Fruit fly (Drosophila melanogaster) whole organism, prepupa: ENCODE data around the gene CG12502.
A peak's percentile ranks its signal among the peaks of the same experiment; 100 is the strongest.
"Not testable (repeated sequence)": the region's sequence is repeated elsewhere in the genome, so short reads cannot be mapped to it uniquely, and the experiment has no call there.

Source experiments
- Blimp-1 ChIP-seq: fragments of 200-800 bp; sonication (Bioruptor generic); optimal IDR thresholded peaks from 3 replicates; lab custom pipeline; 2017; ENCODE audit warnings: missing biosample characterization, missing genetic modification characterization, mild to moderate bottlenecking, moderate library complexity, missing genetic modification reagents
- CG10631 ChIP-seq: fragments of 200-800 bp; sonication (Bioruptor generic); optimal IDR thresholded peaks from 2 replicates; lab custom pipeline; 2016; ENCODE audit warnings: missing biosample characterization, missing genetic modification characterization
- CG11294 ChIP-seq: fragments of 200-800 bp; sonication (Bioruptor generic); IDR thresholded peaks from 2 replicates; pipeline ENCODE4 v1.3.6; 2022; ENCODE audit warnings: missing biosample characterization, missing genetic modification characterization
- CG11762 ChIP-seq: fragments of 200-800 bp; sonication (Bioruptor generic); optimal IDR thresholded peaks from 3 replicates; lab custom pipeline; 2016; ENCODE audit warnings: missing biosample characterization, missing genetic modification characterization; ENCODE audit not compliant: insufficient read depth
- CG11902 ChIP-seq: fragments of 200-800 bp; sonication (Bioruptor generic); optimal IDR thresholded peaks from 3 replicates; lab custom pipeline; 2016; ENCODE audit warnings: missing biosample characterization, missing genetic modification characterization
- CG15336 ChIP-seq: fragments of 200-800 bp; sonication (Bioruptor generic); IDR thresholded peaks from 2 replicates; pipeline ENCODE4 v1.3.6; 2022; ENCODE audit warnings: missing biosample characterization, missing genetic modification characterization
- CG1621 ChIP-seq: fragments of 200-800 bp; sonication (Bioruptor generic); optimal IDR thresholded peaks from 3 replicates; lab custom pipeline; 2018; ENCODE audit warnings: missing biosample characterization, mild to moderate bottlenecking, missing genetic modification characterization
- CG16779 ChIP-seq: fragments of 200-800 bp; sonication (Bioruptor generic); optimal IDR thresholded peaks from 3 replicates; lab custom pipeline; 2017; ENCODE audit warnings: missing biosample characterization, mild to moderate bottlenecking, missing genetic modification characterization
- CG3032 ChIP-seq: fragments of 200-800 bp; optimal IDR thresholded peaks from 2 replicates; lab custom pipeline; 2019; ENCODE audit warnings: missing biosample characterization, mild to moderate bottlenecking, missing genetic modification characterization, moderate library complexity
- CG31627 ChIP-seq: fragments of 200-800 bp; sonication (Bioruptor generic); optimal IDR thresholded peaks from 3 replicates; lab custom pipeline; 2016; ENCODE audit warnings: missing biosample characterization, missing genetic modification characterization
- CG32006 ChIP-seq: fragments of 200-800 bp; sonication (Bioruptor generic); optimal IDR thresholded peaks from 3 replicates; lab custom pipeline; 2017; ENCODE audit warnings: missing biosample characterization, mild to moderate bottlenecking, missing genetic modification characterization
- CG4318 ChIP-seq: fragments of 200-800 bp; sonication (Bioruptor generic); optimal IDR thresholded peaks from 3 replicates; lab custom pipeline; 2017; ENCODE audit warnings: missing biosample characterization, mild to moderate bottlenecking, missing genetic modification characterization
- CG6163 ChIP-seq: fragments of 200-800 bp; sonication (Bioruptor generic); IDR thresholded peaks from 3 replicates; pipeline ENCODE4 v1.3.6; 2022; ENCODE audit warnings: missing biosample characterization, missing genetic modification characterization
- CG6276 ChIP-seq: fragments of 200-800 bp; sonication (Bioruptor generic); optimal IDR thresholded peaks from 2 replicates; lab custom pipeline; 2017; ENCODE audit warnings: missing biosample characterization, mild to moderate bottlenecking, missing genetic modification characterization
- CG6792 ChIP-seq: fragments of 200-800 bp; sonication (Bioruptor generic); optimal IDR thresholded peaks from 3 replicates; lab custom pipeline; 2016; ENCODE audit warnings: missing biosample characterization, missing genetic modification characterization
- CG6808 ChIP-seq: fragments of 200-800 bp; sonication (Bioruptor generic); optimal IDR thresholded peaks from 3 replicates; lab custom pipeline; 2017; ENCODE audit warnings: missing biosample characterization, missing genetic modification characterization, mild to moderate bottlenecking, moderate library complexity, missing genetic modification reagents
- CG6854 ChIP-seq: fragments of 200-800 bp; sonication (Bioruptor generic); optimal IDR thresholded peaks from 2 replicates; lab custom pipeline; 2017; ENCODE audit warnings: missing biosample characterization, mild to moderate bottlenecking, missing genetic modification characterization
- CG8119 ChIP-seq: fragments of 200-800 bp; sonication (Bioruptor generic); IDR thresholded peaks from 3 replicates; pipeline ENCODE4 v1.3.6; 2022; ENCODE audit warnings: missing biosample characterization, missing genetic modification characterization
- CG8319 ChIP-seq: fragments of 200-800 bp; sonication (Bioruptor generic); optimal IDR thresholded peaks from 3 replicates; lab custom pipeline; 2016; ENCODE audit warnings: missing biosample characterization, missing genetic modification characterization
- CG8632 ChIP-seq: fragments of 200-800 bp; sonication (Bioruptor generic); optimal IDR thresholded peaks from 3 replicates; lab custom pipeline; 2016; ENCODE audit warnings: missing biosample characterization, missing genetic modification characterization
- CG9139 ChIP-seq: fragments of 200-800 bp; sonication (Bioruptor generic); optimal IDR thresholded peaks from 3 replicates; lab custom pipeline; 2017; ENCODE audit warnings: missing biosample characterization, mild to moderate bottlenecking, missing genetic modification characterization
- Eip75B ChIP-seq: fragments of 200-800 bp; sonication (Bioruptor generic); optimal IDR thresholded peaks from 3 replicates; lab custom pipeline; 2016; ENCODE audit warnings: missing biosample characterization, missing genetic modification characterization
- Eip78C ChIP-seq: fragments of 200-800 bp; sonication (Bioruptor generic); peaks from one replicate; lab custom pipeline; 2016; ENCODE audit warnings: missing biosample characterization, missing genetic modification characterization
- Eip93F ChIP-seq: fragments of 200-800 bp; sonication (Bioruptor generic); optimal IDR thresholded peaks from 2 replicates; lab custom pipeline; 2016; ENCODE audit warnings: missing biosample characterization, mild to moderate bottlenecking, missing genetic modification characterization
- Ets96B ChIP-seq: fragments of 200-800 bp; optimal IDR thresholded peaks from 2 replicates; lab custom pipeline; 2019; ENCODE audit warnings: missing biosample characterization, mild to moderate bottlenecking, missing genetic modification characterization, moderate library complexity
- Gug ChIP-seq: fragments of 200-800 bp; sonication (Bioruptor generic); IDR thresholded peaks from 2 replicates; pipeline ENCODE4 v1.3.6; 2022; ENCODE audit warnings: missing biosample characterization, missing genetic modification characterization
- Hr38 ChIP-seq: sonication (Bioruptor generic); optimal IDR thresholded peaks from 2 replicates; lab custom pipeline; 2016; ENCODE audit warnings: missing biosample characterization, missing genetic modification characterization
- Hr39 ChIP-seq: fragments of 200-800 bp; sonication (Bioruptor generic); optimal IDR thresholded peaks from 2 replicates; lab custom pipeline; 2016; ENCODE audit warnings: missing biosample characterization, missing genetic modification characterization
- Hr4 ChIP-seq: fragments of 200-800 bp; sonication (Bioruptor generic); optimal IDR thresholded peaks from 3 replicates; lab custom pipeline; 2016; ENCODE audit warnings: missing biosample characterization, missing genetic modification characterization
- Lpt ChIP-seq: fragments of 200-800 bp; sonication (Bioruptor generic); optimal IDR thresholded peaks from 3 replicates; lab custom pipeline; 2016; ENCODE audit warnings: missing biosample characterization, missing genetic modification characterization
- OdsH ChIP-seq: fragments of 200-800 bp; sonication (Bioruptor generic); optimal IDR thresholded peaks from 3 replicates; lab custom pipeline; 2016; ENCODE audit warnings: missing biosample characterization, missing genetic modification characterization
- Smox ChIP-seq: fragments of 200-800 bp; sonication (Bioruptor generic); optimal IDR thresholded peaks from 3 replicates; lab custom pipeline; 2016; ENCODE audit warnings: missing biosample characterization, missing genetic modification characterization
- Sox102F ChIP-seq: fragments of 200-800 bp; sonication (Bioruptor generic); optimal IDR thresholded peaks from 2 replicates; lab custom pipeline; 2016; ENCODE audit warnings: missing biosample characterization, mild to moderate bottlenecking, missing genetic modification characterization
- Sox14 ChIP-seq: fragments of 200-800 bp; sonication (Bioruptor generic); optimal IDR thresholded peaks from 3 replicates; lab custom pipeline; 2016; ENCODE audit warnings: missing biosample characterization, missing genetic modification characterization
- Sox15 ChIP-seq: fragments of 200-800 bp; sonication (Bioruptor generic); optimal IDR thresholded peaks from 3 replicates; lab custom pipeline; 2016; ENCODE audit warnings: missing biosample characterization, missing genetic modification characterization
- achi ChIP-seq: fragments of 200-800 bp; sonication (Bioruptor generic); optimal IDR thresholded peaks from 3 replicates; lab custom pipeline; 2016; ENCODE audit warnings: missing biosample characterization, missing genetic modification characterization
- acj6 ChIP-seq: fragments of 200-800 bp; sonication (Bioruptor generic); optimal IDR thresholded peaks from 3 replicates; lab custom pipeline; 2016; ENCODE audit warnings: missing biosample characterization, missing genetic modification characterization
- cyc ChIP-seq: fragments of 200-800 bp; sonication (Bioruptor generic); optimal IDR thresholded peaks from 3 replicates; lab custom pipeline; 2016; ENCODE audit warnings: missing biosample characterization, missing genetic modification characterization
- dac ChIP-seq: fragments of 200-800 bp; sonication (Bioruptor generic); optimal IDR thresholded peaks from 2 replicates; lab custom pipeline; 2017; ENCODE audit warnings: missing biosample characterization, mild to moderate bottlenecking, missing genetic modification characterization
- dsx ChIP-seq: fragments of 200-800 bp; optimal IDR thresholded peaks from 3 replicates; lab custom pipeline; 2019; ENCODE audit warnings: missing biosample characterization, mild to moderate bottlenecking, missing genetic modification characterization, moderate library complexity; ENCODE audit not compliant: poor library complexity, severe bottlenecking
- esn ChIP-seq: fragments of 200-800 bp; sonication (Bioruptor generic); optimal IDR thresholded peaks from 2 replicates; lab custom pipeline; 2016; ENCODE audit warnings: missing biosample characterization, mild to moderate bottlenecking, missing genetic modification characterization, moderate library complexity
- fd59A ChIP-seq: fragments of 200-800 bp; sonication (Bioruptor generic); optimal IDR thresholded peaks from 2 replicates; lab custom pipeline; 2017; ENCODE audit warnings: missing biosample characterization, mild to moderate bottlenecking, missing genetic modification characterization, missing genetic modification reagents
- fd85E ChIP-seq: fragments of 200-800 bp; sonication (Bioruptor generic); optimal IDR thresholded peaks from 3 replicates; lab custom pipeline; 2016; ENCODE audit warnings: missing biosample characterization, missing genetic modification characterization
- lz ChIP-seq: fragments of 200-800 bp; sonication (Bioruptor generic); optimal IDR thresholded peaks from 3 replicates; lab custom pipeline; 2016; ENCODE audit warnings: missing biosample characterization, missing genetic modification characterization
- net ChIP-seq: fragments of 200-800 bp; sonication (Bioruptor generic); optimal IDR thresholded peaks from 3 replicates; lab custom pipeline; 2016; ENCODE audit warnings: missing biosample characterization, missing genetic modification characterization
- pdm3 ChIP-seq: fragments of 200-800 bp; sonication (Bioruptor generic); optimal IDR thresholded peaks from 3 replicates; lab custom pipeline; 2016; ENCODE audit warnings: missing biosample characterization, missing genetic modification characterization
- spab ChIP-seq: fragments of 200-800 bp; sonication (Bioruptor generic); optimal IDR thresholded peaks from 2 replicates; lab custom pipeline; 2017; ENCODE audit warnings: missing biosample characterization, mild to moderate bottlenecking, missing genetic modification characterization, missing genetic modification reagents
- svp ChIP-seq: fragments of 200-800 bp; sonication (Bioruptor generic); peaks from one replicate; lab custom pipeline; 2016; ENCODE audit warnings: missing biosample characterization, missing genetic modification characterization
- topi ChIP-seq: fragments of 200-800 bp; sonication (Bioruptor generic); optimal IDR thresholded peaks from 3 replicates; lab custom pipeline; 2016; ENCODE audit warnings: missing biosample characterization, missing genetic modification characterization
- vri ChIP-seq: fragments of 200-800 bp; sonication (Bioruptor generic); optimal IDR thresholded peaks from 3 replicates; lab custom pipeline; 2016; ENCODE audit warnings: missing biosample characterization, mild to moderate bottlenecking, missing genetic modification characterization

CG12502 gene

dm6 chr3L:865096-865495, at the start of gene CG12502:
TSS of gene CG12502 (plus strand) at chr3L:865396.
- TF ChIP-seq CG3032 (tag; lab: Kevin White, UChicago); dac (GFP tag; lab: Kevin White, UChicago); CG8632 (GFP tag; lab: Kevin White, UChicago): not testable (repeated sequence)
- TF ChIP-seq, all 60 proteins: peak for 0; not testable (repeated sequence) for 60

DNA sequence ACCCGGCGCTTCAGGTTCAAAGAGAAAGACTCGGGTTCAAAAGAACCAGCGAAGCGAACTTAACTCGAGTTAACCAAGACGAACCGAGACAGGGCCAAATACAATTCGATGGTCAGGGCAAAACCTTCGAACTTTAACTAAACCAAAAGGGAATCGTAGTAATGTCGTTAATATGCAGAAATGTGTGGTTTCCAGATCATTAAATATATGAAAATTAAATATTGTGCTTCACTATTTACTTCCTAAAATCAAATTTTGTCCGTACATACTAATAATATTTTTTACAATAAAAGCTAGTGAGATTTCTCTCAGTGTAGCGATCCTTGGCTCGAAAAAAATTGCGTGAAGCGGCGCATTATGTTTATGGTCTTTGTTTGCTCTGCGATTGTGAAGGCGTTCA, 47.5 kb upstream of the CG12502 start:
- TF ChIP-seq CG11902 (GFP tag; lab: Kevin White, UChicago) (peak; percentile 34), CG6808 (no peak), fd85E (GFP tag; lab: Kevin White, UChicago) (no peak), CG8632 (GFP tag; lab: Kevin White, UChicago) (peak; percentile 47), CG11294 (GFP tag; lab: Robert Waterston, UW) (no peak), Sox14 (GFP tag; lab: Kevin White, UChicago) (peak; percentile 41), CG4318 (no peak), Gug (GFP tag; lab: Robert Waterston, UW) (no peak), Eip93F (GFP tag; lab: Kevin White, UChicago) (no peak), CG6792 (GFP tag; lab: Kevin White, UChicago) (peak; percentile 57), CG15336 (GFP tag; lab: Robert Waterston, UW) (no peak), Hr4 (peak; percentile 20), Eip78C (peak; percentile 92), Ets96B (peak; percentile 39), topi (GFP tag; lab: Kevin White, UChicago) (peak; percentile 67), Hr38 (GFP tag; lab: Kevin White, UChicago) (no peak), lz (GFP tag; lab: Kevin White, UChicago) (peak; percentile 54), dac (GFP tag; lab: Kevin White, UChicago) (no peak), svp (GFP tag; lab: Kevin White, UChicago) (peak; percentile 84), CG11762 (GFP tag; lab: Kevin White, UChicago) (peak; percentile 60), Blimp-1 (no peak), achi (GFP tag; lab: Kevin White, UChicago) (peak; percentile 49), vri (GFP tag; lab: Kevin White, UChicago) (peak; percentile 45), dsx (GFP tag; lab: Kevin White, UChicago) (peak; percentile 26), CG32006 (GFP tag; lab: Kevin White, UChicago) (no peak), esn (peak; percentile 67), CG10631 (peak; percentile 50), Eip75B (peak; percentile 54), pdm3 (GFP tag; lab: Kevin White, UChicago) (peak; percentile 50), CG8119 (GFP tag; lab: Robert Waterston, UW) (peak; percentile 43; the same call in 1 of the 3 replicates), spab (GFP tag; lab: Kevin White, UChicago) (no peak), acj6 (GFP tag; lab: Kevin White, UChicago) (peak; percentile 69), Sox102F (GFP tag; lab: Kevin White, UChicago) (peak; percentile 69), CG8319 (GFP tag; lab: Kevin White, UChicago) (peak; percentile 32), cyc (GFP tag; lab: Kevin White, UChicago) (peak; percentile 37), Sox15 (GFP tag; lab: Kevin White, UChicago) (peak; percentile 43), OdsH (peak; percentile 56), CG9139 (no peak), CG6854 (GFP tag; lab: Kevin White, UChicago) (peak; percentile 37), fd59A (GFP tag; lab: Kevin White, UChicago) (no peak), net (peak; percentile 36), CG31627 (GFP tag; lab: Kevin White, UChicago) (peak; percentile 53), Lpt (no peak), CG6163 (GFP tag; lab: Robert Waterston, UW) (peak; percentile 35; the same call in 1 of the 3 replicates), CG1621 (tag; lab: Kevin White, UChicago) (peak; percentile 16), Hr39 (GFP tag; lab: Kevin White, UChicago) (peak; percentile 37), CG16779 (tag; lab: Kevin White, UChicago) (no peak), CG6276 (GFP tag; lab: Kevin White, UChicago) (no peak), Smox (GFP tag; lab: Kevin White, UChicago) (peak; percentile 62)
